Worm (Caenorhabditis elegans): Measurements from ENCODE around the gene ketn-1.

ketn-1 gene

DNA sequence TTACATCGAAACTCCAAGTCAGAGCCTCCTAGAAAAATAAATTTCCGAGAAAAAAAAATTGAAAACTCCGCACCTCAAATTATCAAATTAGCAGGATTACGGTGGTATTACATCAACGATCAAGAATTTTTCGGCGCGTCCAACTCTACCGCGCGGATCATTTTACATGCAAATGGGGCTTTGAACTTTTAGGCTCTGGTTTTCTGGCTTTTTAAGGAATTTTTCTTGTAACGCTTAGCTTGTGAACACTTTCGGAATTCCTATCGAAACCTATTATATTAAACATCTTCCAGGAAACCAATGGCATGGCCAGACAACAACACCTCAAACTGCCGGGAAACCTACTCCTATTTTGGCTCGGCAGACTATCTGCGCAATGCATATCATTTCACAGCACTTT is 36.1 kb downstream of the ketn-1 start, which contains the start of gene srh-56:
TSS of gene srh-56 (plus strand) at position 301 of the 400 bp plus-strand sequence.
- TF ChIP-seq unc-3 (GFP tag; conservative IDR thresholded peaks at IDR 0.05), result no peak
- no peak for TF ChIP-seq unc-3 (tag; optimal IDR thresholded peaks at IDR 0.05)
- TF ChIP-seq nfya-1 (tag; optimal IDR thresholded peaks at IDR 0.05), result no peak
- TF ChIP-seq nhr-11 (tag; optimal IDR thresholded peaks at IDR 0.05), result no peak
- TF ChIP-seq pat-9 (tag; optimal IDR thresholded peaks at IDR 0.05), result no peak
- no peak for TF ChIP-seq che-1 (tag; optimal IDR thresholded peaks at IDR 0.05)
- TF ChIP-seq sdc-2 (tag; optimal IDR thresholded peaks at IDR 0.05), result no peak
- TF ChIP-seq syd-9 (tag; optimal IDR thresholded peaks at IDR 0.05), result no peak
- TF ChIP-seq K02D7.2 (tag; optimal IDR thresholded peaks at IDR 0.05), result no peak
- no peak for TF ChIP-seq ceh-22 (tag; optimal IDR thresholded peaks at IDR 0.05)
- TF ChIP-seq ceh-31 (tag; optimal IDR thresholded peaks at IDR 0.05), result no peak
- no peak for TF ChIP-seq ceh-18 (tag; optimal IDR thresholded peaks at IDR 0.05)
- TF ChIP-seq tbx-7 (tag; optimal IDR thresholded peaks at IDR 0.05), result no peak
- no peak for TF ChIP-seq unc-55 (GFP tag; optimal IDR thresholded peaks at IDR 0.05)
- no peak for TF ChIP-seq hlh-6 (tag; optimal IDR thresholded peaks at IDR 0.05)

DNA sequence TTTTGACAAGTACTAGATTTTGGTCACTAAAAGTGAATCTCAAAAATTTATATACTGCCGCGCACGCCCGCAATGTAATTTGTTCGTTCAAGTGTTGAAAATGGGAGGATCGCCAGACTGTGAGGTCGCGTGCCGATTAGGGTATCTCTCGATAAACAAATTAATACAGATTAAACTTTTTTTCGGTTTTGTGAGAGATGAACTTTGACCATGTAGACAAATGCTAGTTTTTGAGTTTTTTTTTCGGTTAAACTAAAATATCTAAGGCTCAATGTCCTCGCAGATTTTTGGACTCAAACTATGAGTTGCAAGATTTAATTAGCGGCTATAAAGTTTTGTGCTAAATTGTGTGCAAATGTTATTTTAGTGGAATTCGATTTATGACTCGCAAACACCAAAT is 37.9 kb downstream of the ketn-1 start, which contains the start of gene dhs-15:
TSS of gene dhs-15 (minus strand) at position 101 of the 400 bp plus-strand sequence.
- TF ChIP-seq ceh-19 (GFP tag; optimal IDR thresholded peaks at IDR 0.05) (no peak), fkh-6 (tag; optimal IDR thresholded peaks at IDR 0.05) (no peak), ceh-34 (tag; optimal IDR thresholded peaks at IDR 0.05) (no peak), elt-2 (tag; optimal IDR thresholded peaks at IDR 0.05) (no peak), nhr-232 (tag; optimal IDR thresholded peaks at IDR 0.05) (no peak), sox-2 (GFP tag; IDR thresholded peaks at IDR 0.05) (no peak), K02D7.2 (tag; optimal IDR thresholded peaks at IDR 0.05) (no peak), ceh-31 (tag; optimal IDR thresholded peaks at IDR 0.05) (no peak), pqm-1 (tag; optimal IDR thresholded peaks at IDR 0.05) (no peak), ama-1 (optimal IDR thresholded peaks at IDR 0.05) (no peak), pha-2 (tag; optimal IDR thresholded peaks at IDR 0.05) (no peak), unc-42 (tag; optimal IDR thresholded peaks at IDR 0.05) (no peak), T23F11.4 (GFP tag; optimal IDR thresholded peaks at IDR 0.05) (no peak), unc-86 (tag; optimal IDR thresholded peaks at IDR 0.05) (no peak), sox-4 (tag; optimal IDR thresholded peaks at IDR 0.05) (no peak), ceh-2 (tag; optimal IDR thresholded peaks at IDR 0.05) (no peak)

ce11 chrV:2767465-2767864 is 40.2 kb downstream of the ketn-1 start, which contains the start of gene R05D8.9:
TSS of gene R05D8.9 (minus strand) at chrV:2767565.
- TF ChIP-seq fkh-10 (GFP tag; optimal IDR thresholded peaks at IDR 0.05) (no peak), ceh-45 (GFP tag; IDR thresholded peaks at IDR 0.05) (no peak), unc-42 (tag; optimal IDR thresholded peaks at IDR 0.05) (no peak), nfya-1 (tag; optimal IDR thresholded peaks at IDR 0.05) (no peak), ceh-6 (GFP tag; optimal IDR thresholded peaks at IDR 0.05) (no peak), tbx-7 (tag; optimal IDR thresholded peaks at IDR 0.05) (no peak), pax-1 (tag; optimal IDR thresholded peaks at IDR 0.05) (no peak), ref-2 (tag; optimal IDR thresholded peaks at IDR 0.05) (no peak), sdc-2 (tag; optimal IDR thresholded peaks at IDR 0.05) (no peak), odd-2 (tag; optimal IDR thresholded peaks at IDR 0.05) (no peak), F13H6.1 (tag; optimal IDR thresholded peaks at IDR 0.05) (no peak), hlh-13 (GFP tag; optimal IDR thresholded peaks at IDR 0.05) (no peak), ceh-14 (tag; optimal IDR thresholded peaks at IDR 0.05) (no peak), nhr-232 (tag; optimal IDR thresholded peaks at IDR 0.05) (no peak), K02D7.2 (tag; optimal IDR thresholded peaks at IDR 0.05) (no peak), npax-4 (tag; optimal IDR thresholded peaks at IDR 0.05) (no peak), pros-1 (tag; optimal IDR thresholded peaks at IDR 0.05) (no peak), dve-1 (tag; optimal IDR thresholded peaks at IDR 0.05) (no peak), Y22D7AL.16 (tag; optimal IDR thresholded peaks at IDR 0.05) (no peak)
